Fruit fly (Drosophila melanogaster) whole organism, embryonic: Measurements from ENCODE around the gene Cdc5.

ENCODE experiments used
- Abd-B ChIP-seq: fragments of 200-800 bp; sonication (Bioruptor generic); optimal IDR thresholded peaks from 2 replicates; lab custom pipeline; 2018; ENCODE audit warnings: missing biosample characterization, mild to moderate bottlenecking, missing genetic modification characterization, moderate library complexity
- Adf1 ChIP-seq: fragments of 200-800 bp; sonication (Bioruptor generic); IDR thresholded peaks from 2 replicates; pipeline ENCODE4 v1.3.6; 2022; ENCODE audit warnings: missing biosample characterization, missing genetic modification characterization
- Asciz ChIP-seq: fragments of 200-800 bp; sonication (Bioruptor generic); optimal IDR thresholded peaks from 2 replicates; lab custom pipeline; 2017; ENCODE audit warnings: missing biosample characterization, mild to moderate bottlenecking, missing genetic modification characterization, missing genetic modification reagents
- Blimp-1 ChIP-seq: fragments of 200-800 bp; sonication (Bioruptor generic); optimal IDR thresholded peaks from 3 replicates; lab custom pipeline; 2018; ENCODE audit warnings: missing biosample characterization, missing genetic modification characterization, mild to moderate bottlenecking, moderate library complexity, missing genetic modification reagents
- CG10959 ChIP-seq: fragments of 200-800 bp; sonication (Bioruptor generic); IDR thresholded peaks from 2 replicates; pipeline ENCODE4 v1.3.6; 2022; ENCODE audit warnings: missing biosample characterization, missing genetic modification characterization
- CG12071 ChIP-seq: fragments of 200-800 bp; sonication (Bioruptor generic); optimal IDR thresholded peaks from 3 replicates; lab custom pipeline; 2018; ENCODE audit warnings: missing biosample characterization, mild to moderate bottlenecking, missing genetic modification characterization
- CG12155 ChIP-seq: fragments of 200-800 bp; sonication (Bioruptor generic); optimal IDR thresholded peaks from 3 replicates; lab custom pipeline; 2016; ENCODE audit warnings: missing biosample characterization, missing genetic modification characterization
- CG13894 ChIP-seq: fragments of 200-800 bp; sonication (Bioruptor generic); optimal IDR thresholded peaks from 3 replicates; lab custom pipeline; 2018; ENCODE audit warnings: missing biosample characterization, mild to moderate bottlenecking, missing genetic modification characterization, moderate library complexity
- CG14667 ChIP-seq: fragments of 200-800 bp; sonication (Bioruptor generic); IDR thresholded peaks from 2 replicates; pipeline ENCODE4 v1.3.6; 2022; ENCODE audit warnings: missing biosample characterization, missing genetic modification characterization
- CG18764 ChIP-seq: fragments of 200-800 bp; sonication (Bioruptor generic); optimal IDR thresholded peaks from 3 replicates; lab custom pipeline; 2016; ENCODE audit warnings: missing biosample characterization, missing genetic modification characterization
- CG2116 ChIP-seq: fragments of 200-800 bp; sonication (Bioruptor generic); optimal IDR thresholded peaks from 3 replicates; lab custom pipeline; 2018; ENCODE audit warnings: missing biosample characterization, mild to moderate bottlenecking, missing genetic modification characterization
- CG31388 ChIP-seq: fragments of 200-800 bp; sonication (Bioruptor generic); optimal IDR thresholded peaks from 2 replicates; lab custom pipeline; 2016; ENCODE audit warnings: missing biosample characterization, missing genetic modification characterization
- CG3163 ChIP-seq: fragments of 200-800 bp; sonication (Bioruptor generic); optimal IDR thresholded peaks from 3 replicates; lab custom pipeline; 2016; ENCODE audit warnings: missing biosample characterization, missing genetic modification characterization
- CG3407 ChIP-seq: fragments of 200-800 bp; sonication (Bioruptor generic); optimal IDR thresholded peaks from 2 replicates; lab custom pipeline; 2018; ENCODE audit warnings: missing biosample characterization, mild to moderate bottlenecking, missing genetic modification characterization
- CG43689 ChIP-seq: fragments of 200-800 bp; sonication (Bioruptor generic); IDR thresholded peaks from 2 replicates; pipeline ENCODE4 v1.3.6; 2022; ENCODE audit warnings: missing biosample characterization, missing genetic modification characterization
- CG7556 ChIP-seq: fragments of 200-800 bp; sonication (Bioruptor generic); optimal IDR thresholded peaks from 2 replicates; lab custom pipeline; 2017; ENCODE audit warnings: missing biosample characterization, mild to moderate bottlenecking, missing genetic modification characterization
- CTCF ChIP-seq: fragments of 200-800 bp; sonication (Bioruptor generic); optimal IDR thresholded peaks from 2 replicates; lab custom pipeline; 2017; ENCODE audit warnings: missing biosample characterization, mild to moderate bottlenecking, missing genetic modification characterization, moderate library complexity
- D19B ChIP-seq: fragments of 200-800 bp; sonication (Bioruptor generic); optimal IDR thresholded peaks from 2 replicates; lab custom pipeline; 2017; ENCODE audit warnings: missing biosample characterization, mild to moderate bottlenecking, missing genetic modification characterization
- H15 ChIP-seq: fragments of 200-800 bp; sonication (Bioruptor generic); IDR thresholded peaks from 3 replicates; pipeline ENCODE4 v1.3.6; 2022; ENCODE audit warnings: missing biosample characterization, missing genetic modification characterization
- HLH3B ChIP-seq: fragments of 200-800 bp; sonication (Bioruptor generic); IDR thresholded peaks from 2 replicates; pipeline ENCODE4 v1.3.6; 2022; ENCODE audit warnings: missing biosample characterization, missing genetic modification characterization
- Hr3 ChIP-seq: fragments of 200-800 bp; sonication (Bioruptor generic); optimal IDR thresholded peaks from 3 replicates; lab custom pipeline; 2016; ENCODE audit warnings: missing biosample characterization, missing genetic modification characterization
- Med ChIP-seq: fragments of 200-800 bp; sonication (Bioruptor generic); peaks from one replicate; lab custom pipeline; 2016; ENCODE audit warnings: missing biosample characterization, missing genetic modification characterization, mild to moderate bottlenecking, inconsistent platforms, moderate library complexity
- Nf-YC ChIP-seq: fragments of 200-800 bp; optimal IDR thresholded peaks from 3 replicates; lab custom pipeline; 2019; ENCODE audit warnings: missing biosample characterization, mild to moderate bottlenecking, missing genetic modification characterization, moderate library complexity
- Opbp ChIP-seq: fragments of 200-800 bp; sonication (Bioruptor generic); IDR thresholded peaks from 3 replicates; pipeline ENCODE4 v1.3.6; 2022; ENCODE audit warnings: missing biosample characterization, missing genetic modification characterization; ENCODE audit not compliant: partially characterized antibody
- Pdp1 ChIP-seq, 2 experiments: fragments of 200-800 bp; sonication (Bioruptor generic); optimal IDR thresholded peaks; 3 replicates each; lab custom pipeline; 2016; ENCODE audit warnings: missing biosample characterization in 2 of 2, missing genetic modification characterization in 2 of 2, mild to moderate bottlenecking in 1 of 2, moderate library complexity in 1 of 2
- Trl ChIP-seq, 3 experiments: fragments of >200 bp in 2 of 3; fragments of 200-800 bp in 1 of 3; sonication (Bioruptor generic) in 1 of 3; optimal IDR thresholded peaks; 2 replicates in 1 of 3; 3 replicates in 2 of 3; lab custom pipeline; 2016 to 2017; ENCODE audit warnings: missing biosample characterization in 1 of 3, missing genetic modification characterization in 1 of 3
- abd-A ChIP-seq: fragments of 200-800 bp; sonication (Bioruptor generic); optimal IDR thresholded peaks from 3 replicates; lab custom pipeline; 2019; ENCODE audit warnings: missing biosample characterization, mild to moderate bottlenecking, missing genetic modification characterization, moderate library complexity
- cg ChIP-seq: fragments of 200-800 bp; sonication (Bioruptor generic); optimal IDR thresholded peaks from 3 replicates; lab custom pipeline; 2019; ENCODE audit warnings: missing biosample characterization, mild to moderate bottlenecking, missing genetic modification characterization, moderate library complexity
- crol ChIP-seq: fragments of 200-800 bp; sonication (Bioruptor generic); IDR thresholded peaks from 2 replicates; pipeline ENCODE4 v1.3.6; 2022; ENCODE audit warnings: missing biosample characterization, missing genetic modification characterization
- grn ChIP-seq: fragments of 200-800 bp; sonication (Bioruptor generic); optimal IDR thresholded peaks from 3 replicates; lab custom pipeline; 2017; ENCODE audit warnings: missing biosample characterization, missing genetic modification characterization
- ken ChIP-seq: fragments of 200-800 bp; sonication (Bioruptor generic); IDR thresholded peaks from 3 replicates; pipeline ENCODE4 v1.3.6; 2022; ENCODE audit warnings: missing biosample characterization, missing genetic modification characterization
- kni ChIP-seq: fragments of 200-800 bp; sonication (Bioruptor generic); optimal IDR thresholded peaks from 3 replicates; lab custom pipeline; 2017; ENCODE audit warnings: mild to moderate bottlenecking, missing biosample characterization, missing genetic modification reagents, missing genetic modification characterization
- lola ChIP-seq, 3 experiments: fragments of >200 bp in 2 of 3; fragments of 200-800 bp in 1 of 3; sonication (Bioruptor generic) in 1 of 3; optimal IDR thresholded peaks; 2 replicates each; lab custom pipeline; 2017 to 2019; ENCODE audit warnings: missing biosample characterization in 3 of 3, missing genetic modification characterization in 3 of 3, mild to moderate bottlenecking in 1 of 3, moderate library complexity in 1 of 3
- luna ChIP-seq: fragments of 200-800 bp; sonication (Bioruptor generic); optimal IDR thresholded peaks from 2 replicates; lab custom pipeline; 2016; ENCODE audit warnings: missing biosample characterization, missing genetic modification characterization
- nerfin-2 ChIP-seq: fragments of 200-800 bp; sonication (Bioruptor generic); IDR thresholded peaks from 2 replicates; pipeline ENCODE4 v1.3.6; 2022; ENCODE audit warnings: missing biosample characterization, missing genetic modification characterization; ENCODE audit not compliant: partially characterized antibody
- org-1 ChIP-seq: fragments of 200-800 bp; sonication (Bioruptor generic); optimal IDR thresholded peaks from 2 replicates; lab custom pipeline; 2017; ENCODE audit warnings: missing biosample characterization, missing genetic modification characterization
- pb ChIP-seq: fragments of 200-800 bp; sonication (Bioruptor generic); optimal IDR thresholded peaks from 3 replicates; lab custom pipeline; 2016; ENCODE audit warnings: missing biosample characterization, missing genetic modification characterization
- phol ChIP-seq: fragments of 200-800 bp; sonication (Bioruptor generic); optimal IDR thresholded peaks from 3 replicates; lab custom pipeline; 2018; ENCODE audit warnings: missing biosample characterization, mild to moderate bottlenecking, missing genetic modification characterization, moderate library complexity
- pum ChIP-seq: fragments of 200-800 bp; sonication (Bioruptor generic); optimal IDR thresholded peaks from 2 replicates; lab custom pipeline; 2016; ENCODE audit warnings: missing biosample characterization, missing genetic modification characterization
- pzg ChIP-seq: fragments of 200-800 bp; sonication (Bioruptor generic); optimal IDR thresholded peaks from 3 replicates; lab custom pipeline; 2018; ENCODE audit warnings: missing biosample characterization, mild to moderate bottlenecking, missing genetic modification characterization, moderate library complexity
- scrt ChIP-seq: fragments of 200-800 bp; sonication (Bioruptor generic); optimal IDR thresholded peaks from 2 replicates; lab custom pipeline; 2018; ENCODE audit warnings: missing biosample characterization, mild to moderate bottlenecking, missing genetic modification characterization, moderate library complexity
- sd ChIP-seq: fragments of 200-800 bp; sonication (Bioruptor generic); optimal IDR thresholded peaks from 3 replicates; lab custom pipeline; 2018; ENCODE audit warnings: missing biosample characterization, mild to moderate bottlenecking, missing genetic modification characterization, moderate library complexity
- sens-2 ChIP-seq: fragments of 200-800 bp; sonication (Bioruptor generic); IDR thresholded peaks from 2 replicates; pipeline ENCODE4 v1.3.6; 2022; ENCODE audit warnings: missing biosample characterization, missing genetic modification characterization
- seq ChIP-seq: fragments of 200-800 bp; sonication (Bioruptor generic); IDR thresholded peaks from 2 replicates; pipeline ENCODE4 v1.3.6; 2022; ENCODE audit warnings: missing biosample characterization, missing genetic modification characterization
- slou ChIP-seq: fragments of 200-800 bp; sonication (Bioruptor generic); optimal IDR thresholded peaks from 3 replicates; lab custom pipeline; 2016; ENCODE audit warnings: missing biosample characterization, missing genetic modification characterization
- stc ChIP-seq: fragments of 200-800 bp; sonication (Bioruptor generic); IDR thresholded peaks from 2 replicates; pipeline ENCODE4 v1.3.6; 2022; ENCODE audit warnings: missing biosample characterization, missing genetic modification characterization
- tup ChIP-seq: fragments of 200-800 bp; sonication (Bioruptor generic); optimal IDR thresholded peaks from 2 replicates; lab custom pipeline; 2016; ENCODE audit warnings: missing biosample characterization, mild to moderate bottlenecking, missing genetic modification characterization, moderate library complexity
- yki ChIP-seq: fragments of >200 bp; optimal IDR thresholded peaks from 3 replicates; lab custom pipeline; 2018
- zen2 ChIP-seq: fragments of 200-800 bp; sonication (Bioruptor generic); IDR thresholded peaks from 3 replicates; pipeline ENCODE4 v1.3.6; 2022; ENCODE audit warnings: missing biosample characterization, missing genetic modification characterization; ENCODE audit not compliant: partially characterized antibody

The Cdc5 gene

dm6 chr3L:347641-348405 lies 13.4 kb downstream of the Cdc5 start (continued):
- TF ChIP-seq CG10959 (GFP tag; lab: Robert Waterston, UW) (peak; percentile 67), CTCF (GFP tag; lab: Kevin White, UChicago) (peak; percentile 26), CG3407 (GFP tag; lab: Kevin White, UChicago) (peak; percentile 75), H15 (peak; percentile 82), yki (lab: Kevin White, UChicago) (no peak), HLH3B (GFP tag; lab: Robert Waterston, UW) (peak; percentile 80), stc (GFP tag; lab: Robert Waterston, UW) (peak; percentile 68), pb (GFP tag; lab: Kevin White, UChicago) (peak; percentile 71), Abd-B (GFP tag; lab: Kevin White, UChicago) (peak; percentile 67), luna (GFP tag; lab: Kevin White, UChicago) (no peak), seq (GFP tag; lab: Robert Waterston, UW) (peak; percentile 35; the same call in 1 of the 2 replicates), kni (peak; percentile 60), CG12155 (GFP tag; lab: Kevin White, UChicago) (peak; percentile 51), CG13894 (tag; lab: Kevin White, UChicago) (no peak), CG18764 (GFP tag; lab: Kevin White, UChicago) (peak; percentile 61), CG12071 (GFP tag; lab: Kevin White, UChicago) (peak; percentile 60), Blimp-1 (GFP tag; lab: Kevin White, UChicago) (peak; percentile 85), Hr3 (GFP tag; lab: Kevin White, UChicago) (peak; percentile 69), lola (GFP tag; optimal IDR thresholded peaks at IDR 0.05; lab: Kevin White, UChicago) (peak in 1 of 3 experiments; percentile 69), Med (GFP tag; lab: Kevin White, UChicago) (peak; percentile 94), tup (GFP tag; lab: Kevin White, UChicago) (no peak), phol (tag; lab: Kevin White, UChicago) (peak; percentile 79), cg (peak; percentile 58), scrt (no peak), zen2 (GFP tag; lab: Robert Waterston, UW) (no peak), CG3163 (GFP tag; lab: Kevin White, UChicago) (peak; percentile 46), CG7556 (GFP tag; lab: Kevin White, UChicago) (peak; percentile 61), crol (GFP tag; lab: Robert Waterston, UW) (peak; percentile 80), Adf1 (GFP tag; lab: Robert Waterston, UW) (no peak), Nf-YC (tag; lab: Kevin White, UChicago) (no peak), org-1 (GFP tag; lab: Kevin White, UChicago) (peak; percentile 70), abd-A (tag; lab: Kevin White, UChicago) (no peak), CG43689 (GFP tag; lab: Robert Waterston, UW) (0 out of 2 replicates have a peak, but pooled peaks have one; percentile 43), D19B (GFP tag; lab: Kevin White, UChicago) (no peak), Opbp (GFP tag; lab: Robert Waterston, UW) (no peak), sd (no peak), slou (GFP tag; lab: Kevin White, UChicago) (no peak), nerfin-2 (no peak), CG14667 (GFP tag; lab: Robert Waterston, UW) (peak; percentile 51), CG31388 (GFP tag; lab: Kevin White, UChicago) (peak; percentile 27), sens-2 (GFP tag; lab: Robert Waterston, UW) (peak; percentile 59; the same call in 1 of the 2 replicates), ken (GFP tag; lab: Robert Waterston, UW) (peak; percentile 73; the same call in 2 of the 3 replicates), Asciz (GFP tag; lab: Kevin White, UChicago) (peak; percentile 61), grn (no peak), CG2116 (GFP tag; lab: Kevin White, UChicago) (no peak), Pdp1 (GFP tag; optimal IDR thresholded peaks at IDR 0.05; lab: Kevin White, UChicago) (peak; percentile 63 to 88), pum (GFP tag; lab: Kevin White, UChicago) (peak; percentile 76), Trl (optimal IDR thresholded peaks at IDR 0.05; lab: Kevin White, UChicago) (peak; percentile 60 to 71), Trl (GFP tag; optimal IDR thresholded peaks at IDR 0.05; lab: Kevin White, UChicago) (peak; percentile 64), pzg (GFP tag; lab: Kevin White, UChicago) (no peak)
